Fruit fly (Drosophila melanogaster) whole organism, adult: ENCODE measurements around the gene CG34178.
A peak's percentile ranks its signal among the peaks of the same experiment; 100 is the strongest.

Experiments
- CG33017 ChIP-seq: fragments of 200-800 bp; sonication (Bioruptor generic); optimal IDR thresholded peaks from 2 replicates; lab custom pipeline; 2018; ENCODE audit warnings: missing biosample characterization, mild to moderate bottlenecking, missing genetic modification characterization, moderate library complexity
- Clk ChIP-seq: fragments of 200-800 bp; sonication (Bioruptor generic); optimal IDR thresholded peaks from 2 replicates; lab custom pipeline; 2017; ENCODE audit warnings: missing biosample characterization, missing genetic modification characterization
- Crg-1 ChIP-seq: fragments of 200-800 bp; sonication (Bioruptor generic); optimal IDR thresholded peaks from 2 replicates; lab custom pipeline; 2016; ENCODE audit warnings: missing biosample characterization, missing genetic modification characterization
- Hr96 ChIP-seq: fragments of 200-800 bp; sonication (Bioruptor generic); optimal IDR thresholded peaks from 2 replicates; lab custom pipeline; 2016; ENCODE audit warnings: missing biosample characterization, missing genetic modification characterization
- cnc ChIP-seq, 2 experiments: fragments of >200 bp; optimal IDR thresholded peaks; 2 replicates each; lab custom pipeline; 2017
- kay ChIP-seq: fragments of 200-800 bp; sonication (Bioruptor generic); peaks from one replicate; lab custom pipeline; 2016; ENCODE audit warnings: missing biosample characterization, missing genetic modification characterization, borderline replicate concordance
- toe ChIP-seq: fragments of 200-800 bp; sonication (Bioruptor generic); optimal IDR thresholded peaks from 2 replicates; lab custom pipeline; 2016; ENCODE audit warnings: missing biosample characterization, missing genetic modification characterization

dm6 chr2L:4440881-4441737, 7.4 kb downstream of the CG34178 start, which contains the start of gene CG15431:
- TF ChIP-seq Crg-1 (GFP tag; lab: Kevin White, UChicago) (no peak), CG33017 (peak; percentile 5), Hr96 (GFP tag; lab: Kevin White, UChicago) (no peak), cnc (optimal IDR thresholded peaks at IDR 0.05; lab: Kevin White, UChicago) (no peak), toe (GFP tag; lab: Kevin White, UChicago) (no peak), Clk (GFP tag; lab: Kevin White, UChicago) (no peak), kay (no peak)
